Fruit fly (Drosophila melanogaster) whole organism, embryonic: Measurements from ENCODE around the gene CG10068.
A peak's percentile ranks its signal among the peaks of the same experiment; 100 is the strongest.

Source experiments
- Abd-B ChIP-seq: fragments of 200-800 bp; sonication (Bioruptor generic); optimal IDR thresholded peaks from 2 replicates; lab custom pipeline; 2018; ENCODE audit warnings: missing biosample characterization, mild to moderate bottlenecking, missing genetic modification characterization, moderate library complexity
- C15 ChIP-seq: fragments of 200-800 bp; sonication (Bioruptor generic); IDR thresholded peaks from 3 replicates; pipeline ENCODE4 v1.3.6; 2022; ENCODE audit warnings: missing biosample characterization, missing genetic modification characterization
- CG10274 ChIP-seq: fragments of 200-800 bp; sonication (Bioruptor generic); optimal IDR thresholded peaks from 3 replicates; lab custom pipeline; 2017; ENCODE audit warnings: missing biosample characterization, mild to moderate bottlenecking, missing genetic modification characterization
- CG10462 ChIP-seq: fragments of 200-800 bp; sonication (Bioruptor generic); optimal IDR thresholded peaks from 2 replicates; lab custom pipeline; 2016; ENCODE audit warnings: missing biosample characterization, missing genetic modification characterization
- CG10654 ChIP-seq: fragments of 200-800 bp; sonication (Bioruptor generic); optimal IDR thresholded peaks from 2 replicates; lab custom pipeline; 2016; ENCODE audit warnings: missing biosample characterization, missing genetic modification characterization
- CG12659 ChIP-seq: fragments of 200-800 bp; sonication (Bioruptor generic); optimal IDR thresholded peaks from 3 replicates; lab custom pipeline; 2017; ENCODE audit warnings: mild to moderate bottlenecking, missing biosample characterization, missing genetic modification reagents, missing genetic modification characterization
- CG13894 ChIP-seq: fragments of 200-800 bp; sonication (Bioruptor generic); optimal IDR thresholded peaks from 3 replicates; lab custom pipeline; 2018; ENCODE audit warnings: missing biosample characterization, mild to moderate bottlenecking, missing genetic modification characterization, moderate library complexity
- CG14667 ChIP-seq: fragments of 200-800 bp; sonication (Bioruptor generic); IDR thresholded peaks from 2 replicates; pipeline ENCODE4 v1.3.6; 2022; ENCODE audit warnings: missing biosample characterization, missing genetic modification characterization
- CG14965 ChIP-seq: fragments of 200-800 bp; sonication (Bioruptor generic); optimal IDR thresholded peaks from 2 replicates; lab custom pipeline; 2016; ENCODE audit warnings: missing biosample characterization, missing genetic modification characterization, borderline replicate concordance
- CG18764 ChIP-seq: fragments of 200-800 bp; sonication (Bioruptor generic); optimal IDR thresholded peaks from 3 replicates; lab custom pipeline; 2016; ENCODE audit warnings: missing biosample characterization, missing genetic modification characterization
- CG3163 ChIP-seq: fragments of 200-800 bp; sonication (Bioruptor generic); optimal IDR thresholded peaks from 3 replicates; lab custom pipeline; 2016; ENCODE audit warnings: missing biosample characterization, missing genetic modification characterization
- CG3838 ChIP-seq: fragments of 200-800 bp; sonication (Bioruptor generic); optimal IDR thresholded peaks from 3 replicates; lab custom pipeline; 2016; ENCODE audit warnings: missing biosample characterization, missing genetic modification characterization
- CG4360 ChIP-seq: fragments of 200-800 bp; sonication (Bioruptor generic); IDR thresholded peaks from 2 replicates; pipeline ENCODE4 v1.3.6; 2022; ENCODE audit warnings: missing biosample characterization, missing genetic modification characterization
- CG7271 ChIP-seq: fragments of 200-800 bp; sonication (Bioruptor generic); optimal IDR thresholded peaks from 2 replicates; lab custom pipeline; 2018; ENCODE audit warnings: missing biosample characterization, mild to moderate bottlenecking, missing genetic modification characterization, moderate library complexity
- CG9876 ChIP-seq: fragments of 200-800 bp; sonication (Bioruptor generic); optimal IDR thresholded peaks from 2 replicates; lab custom pipeline; 2016; ENCODE audit warnings: missing biosample characterization, missing genetic modification characterization
- CTCF ChIP-seq: fragments of 200-800 bp; sonication (Bioruptor generic); optimal IDR thresholded peaks from 2 replicates; lab custom pipeline; 2017; ENCODE audit warnings: missing biosample characterization, mild to moderate bottlenecking, missing genetic modification characterization, moderate library complexity
- CrebB ChIP-seq: fragments of 200-800 bp; sonication (Bioruptor generic); optimal IDR thresholded peaks from 3 replicates; lab custom pipeline; 2018; ENCODE audit warnings: missing biosample characterization, mild to moderate bottlenecking, missing genetic modification characterization
- Dad ChIP-seq: fragments of 200-800 bp; sonication (Bioruptor generic); optimal IDR thresholded peaks from 3 replicates; lab custom pipeline; 2016; ENCODE audit warnings: missing biosample characterization, missing genetic modification characterization
- Dp ChIP-seq: fragments of 200-800 bp; sonication (Bioruptor generic); optimal IDR thresholded peaks from 2 replicates; lab custom pipeline; 2018; ENCODE audit warnings: missing biosample characterization, mild to moderate bottlenecking, missing genetic modification characterization, moderate library complexity
- Dref ChIP-seq: fragments of 200-800 bp; sonication (Bioruptor generic); IDR thresholded peaks from 2 replicates; pipeline ENCODE4 v1.3.6; 2022; ENCODE audit warnings: missing biosample characterization, missing genetic modification characterization
- HLH3B ChIP-seq: fragments of 200-800 bp; sonication (Bioruptor generic); IDR thresholded peaks from 2 replicates; pipeline ENCODE4 v1.3.6; 2022; ENCODE audit warnings: missing biosample characterization, missing genetic modification characterization
- Hey ChIP-seq: fragments of 200-800 bp; sonication (Bioruptor generic); optimal IDR thresholded peaks from 3 replicates; lab custom pipeline; 2018; ENCODE audit warnings: missing biosample characterization, mild to moderate bottlenecking, missing genetic modification characterization
- Kr ChIP-seq: fragments of 200-800 bp; sonication (Bioruptor generic); optimal IDR thresholded peaks from 2 replicates; lab custom pipeline; 2017; ENCODE audit warnings: missing biosample characterization, mild to moderate bottlenecking, missing genetic modification characterization
- Lhr ChIP-seq: fragments of 200-800 bp; sonication (Bioruptor generic); optimal IDR thresholded peaks from 3 replicates; lab custom pipeline; 2017; ENCODE audit warnings: mild to moderate bottlenecking, missing biosample characterization, missing genetic modification reagents, missing genetic modification characterization
- Rx ChIP-seq: fragments of 200-800 bp; sonication (Bioruptor generic); IDR thresholded peaks from 2 replicates; pipeline ENCODE4 v1.3.6; 2022; ENCODE audit warnings: missing biosample characterization, missing genetic modification characterization
- Scr ChIP-seq: fragments of 200-800 bp; sonication (Bioruptor generic); IDR thresholded peaks from 2 replicates; pipeline ENCODE4 v1.3.6; 2022; ENCODE audit warnings: missing biosample characterization, missing genetic modification characterization; ENCODE audit not compliant: partially characterized antibody
- Spps ChIP-seq: fragments of 200-800 bp; sonication (Bioruptor generic); optimal IDR thresholded peaks from 2 replicates; lab custom pipeline; 2018; ENCODE audit warnings: missing biosample characterization, mild to moderate bottlenecking, missing genetic modification characterization
- Sry-β ChIP-seq: fragments of 200-800 bp; sonication (Bioruptor generic); optimal IDR thresholded peaks from 2 replicates; lab custom pipeline; 2018; ENCODE audit warnings: missing biosample characterization, mild to moderate bottlenecking, missing genetic modification characterization, moderate library complexity
- Stat92E ChIP-seq, 3 experiments: fragments of >200 bp in 2 of 3; fragments of 200-800 bp in 1 of 3; sonication (Bioruptor generic) in 1 of 3; optimal IDR thresholded peaks; 2 replicates each; lab custom pipeline; 2017 to 2019; ENCODE audit warnings: missing biosample characterization in 3 of 3, missing genetic modification characterization in 3 of 3, mild to moderate bottlenecking in 1 of 3, moderate library complexity in 1 of 3
- TFAM ChIP-seq: fragments of 200-800 bp; sonication (Bioruptor generic); optimal IDR thresholded peaks from 2 replicates; lab custom pipeline; 2017; ENCODE audit warnings: missing biosample characterization, missing genetic modification characterization, inconsistent platforms
- Vsx1 ChIP-seq: fragments of 200-800 bp; sonication (Bioruptor generic); optimal IDR thresholded peaks from 2 replicates; lab custom pipeline; 2017; ENCODE audit warnings: missing biosample characterization, mild to moderate bottlenecking, missing genetic modification characterization, missing genetic modification reagents
- Xbp1 ChIP-seq: fragments of 200-800 bp; sonication (Bioruptor generic); optimal IDR thresholded peaks from 3 replicates; lab custom pipeline; 2016; ENCODE audit warnings: missing biosample characterization, mild to moderate bottlenecking, missing genetic modification characterization
- amos ChIP-seq: fragments of 200-800 bp; sonication (Bioruptor generic); IDR thresholded peaks from 2 replicates; pipeline ENCODE4 v1.3.6; 2022; ENCODE audit warnings: missing biosample characterization, missing genetic modification characterization; ENCODE audit not compliant: partially characterized antibody
- ash1 ChIP-seq: fragments of 200-800 bp; sonication (Bioruptor generic); optimal IDR thresholded peaks from 2 replicates; lab custom pipeline; 2018; ENCODE audit warnings: missing biosample characterization, mild to moderate bottlenecking, missing genetic modification characterization
- bbx ChIP-seq: fragments of 200-800 bp; sonication (Bioruptor generic); IDR thresholded peaks from 2 replicates; pipeline ENCODE4 v1.3.6; 2022; ENCODE audit warnings: missing biosample characterization, missing genetic modification characterization; ENCODE audit not compliant: partially characterized antibody
- crc ChIP-seq: fragments of 200-800 bp; sonication (Bioruptor generic); optimal IDR thresholded peaks from 2 replicates; lab custom pipeline; 2016; ENCODE audit warnings: missing biosample characterization, missing genetic modification characterization
- dati ChIP-seq: fragments of 200-800 bp; sonication (Bioruptor generic); IDR thresholded peaks from 2 replicates; pipeline ENCODE4 v1.3.6; 2022; ENCODE audit warnings: missing biosample characterization, missing genetic modification characterization
- dimm ChIP-seq: fragments of 200-800 bp; sonication (Bioruptor generic); IDR thresholded peaks from 2 replicates; pipeline ENCODE4 v1.3.6; 2022; ENCODE audit warnings: missing biosample characterization, missing genetic modification characterization
- eve ChIP-seq, 2 experiments: fragments of >200 bp; optimal IDR thresholded peaks; 2 replicates each; lab custom pipeline; 2017; ENCODE audit warnings: missing biosample characterization in 2 of 2, missing genetic modification characterization in 2 of 2
- ewg ChIP-seq: fragments of 200-800 bp; sonication (Bioruptor generic); optimal IDR thresholded peaks from 3 replicates; lab custom pipeline; 2017; ENCODE audit warnings: mild to moderate bottlenecking, missing biosample characterization, missing genetic modification reagents, missing genetic modification characterization
- gem ChIP-seq: fragments of 200-800 bp; sonication (Bioruptor generic); optimal IDR thresholded peaks from 2 replicates; lab custom pipeline; 2019; ENCODE audit warnings: missing biosample characterization, mild to moderate bottlenecking, missing genetic modification characterization, moderate library complexity
- grau ChIP-seq: fragments of 200-800 bp; optimal IDR thresholded peaks from 3 replicates; lab custom pipeline; 2019; ENCODE audit warnings: missing biosample characterization, mild to moderate bottlenecking, missing genetic modification characterization, moderate library complexity
- ind ChIP-seq: fragments of 200-800 bp; sonication (Bioruptor generic); optimal IDR thresholded peaks from 3 replicates; lab custom pipeline; 2016; ENCODE audit warnings: missing biosample characterization, missing genetic modification characterization
- jing ChIP-seq: fragments of 200-800 bp; sonication (Bioruptor generic); optimal IDR thresholded peaks from 2 replicates; lab custom pipeline; 2018; ENCODE audit warnings: missing biosample characterization, mild to moderate bottlenecking, missing genetic modification characterization
- oc ChIP-seq: fragments of 200-800 bp; sonication (Bioruptor generic); optimal IDR thresholded peaks from 2 replicates; lab custom pipeline; 2018; ENCODE audit warnings: missing biosample characterization, mild to moderate bottlenecking, missing genetic modification characterization, moderate library complexity
- schlank ChIP-seq: fragments of 200-800 bp; sonication (Bioruptor generic); optimal IDR thresholded peaks from 2 replicates; lab custom pipeline; 2018; ENCODE audit warnings: missing biosample characterization, mild to moderate bottlenecking, missing genetic modification characterization
- stwl ChIP-seq: fragments of 200-800 bp; sonication (Bioruptor generic); optimal IDR thresholded peaks from 3 replicates; lab custom pipeline; 2018; ENCODE audit warnings: missing biosample characterization, mild to moderate bottlenecking, missing genetic modification characterization, moderate library complexity
- tll ChIP-seq, 2 experiments: fragments of 200-800 bp in 1 of 2; fragments of >200 bp in 1 of 2; sonication (Bioruptor generic) in 1 of 2; optimal IDR thresholded peaks; 2 replicates each; lab custom pipeline; 2017 to 2019; ENCODE audit warnings: missing biosample characterization in 2 of 2, missing genetic modification characterization in 2 of 2, mild to moderate bottlenecking in 1 of 2, moderate library complexity in 1 of 2

CG10068 gene

DNA sequence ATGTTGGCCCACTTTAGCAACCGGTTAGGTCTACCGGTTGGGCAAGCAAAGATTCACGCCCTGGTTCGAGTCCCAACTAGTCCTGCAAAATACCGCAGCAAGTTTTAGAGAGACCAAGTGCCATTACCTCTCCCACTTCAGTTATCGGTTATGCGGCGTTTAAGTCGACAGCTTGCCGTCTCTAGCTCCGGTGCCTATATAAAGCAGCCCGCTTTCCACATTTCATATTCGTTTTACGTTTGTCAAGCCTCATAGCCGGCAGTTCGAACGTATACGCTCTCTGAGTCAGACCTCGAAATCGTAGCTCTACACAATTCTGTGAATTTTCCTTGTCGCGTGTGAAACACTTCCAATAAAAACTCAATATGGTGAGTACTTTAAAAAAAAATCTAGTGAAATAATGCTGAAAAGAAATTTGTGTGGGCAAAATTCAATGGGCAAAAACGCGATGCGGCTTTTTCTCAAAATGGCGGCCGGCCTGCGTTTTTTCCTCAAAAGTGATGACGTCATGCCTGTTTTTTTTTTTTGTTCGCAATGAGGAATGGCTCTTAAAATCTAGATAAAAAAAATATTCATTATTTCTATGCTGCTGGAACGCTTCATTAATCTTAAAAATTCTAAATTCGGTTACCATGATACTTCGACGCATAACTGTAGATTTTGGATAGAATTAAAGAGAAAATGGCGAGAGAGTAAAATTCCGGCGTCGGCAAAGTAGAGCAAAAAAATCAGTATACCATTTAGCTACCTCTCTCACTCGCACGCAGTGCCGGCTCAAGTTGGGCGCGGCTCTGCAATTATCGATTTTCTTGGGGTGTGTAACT lies 41.2 kb downstream of the CG10068 start, which contains the start of gene alphaTub84B (continued):
- TF ChIP-seq CG4360 (GFP tag; lab: Robert Waterston, UW) (peak; percentile 42; the same call in 1 of the 2 replicates), amos (GFP tag; lab: Robert Waterston, UW) (peak; percentile 68), eve (GFP tag; optimal IDR thresholded peaks at IDR 0.05; lab: Kevin White, UChicago) (no peak), oc (tag; lab: Kevin White, UChicago) (no peak), CG14965 (GFP tag; lab: Kevin White, UChicago) (peak; percentile 50), bbx (GFP tag; lab: Robert Waterston, UW) (peak; percentile 69), dati (GFP tag; lab: Robert Waterston, UW) (peak; percentile 49), CG9876 (GFP tag; lab: Kevin White, UChicago) (peak; percentile 72), TFAM (GFP tag; lab: Kevin White, UChicago) (no peak), Vsx1 (GFP tag; lab: Kevin White, UChicago) (peak; percentile 54), CTCF (GFP tag; lab: Kevin White, UChicago) (peak; percentile 43), CG3838 (GFP tag; lab: Kevin White, UChicago) (no peak), schlank (tag; lab: Kevin White, UChicago) (peak; percentile 22), Kr (no peak), Dp (GFP tag; lab: Kevin White, UChicago) (peak; percentile 35), CG18764 (GFP tag; lab: Kevin White, UChicago) (peak; percentile 10), CG13894 (peak; percentile 84), CG14667 (no peak), Sry-β (GFP tag; lab: Kevin White, UChicago) (no peak), ind (GFP tag; lab: Kevin White, UChicago) (peak; percentile 18), C15 (GFP tag; lab: Robert Waterston, UW) (peak; percentile 28; the same call in 1 of the 3 replicates), ash1 (GFP tag; lab: Kevin White, UChicago) (peak; percentile 67), Hey (tag; lab: Kevin White, UChicago) (peak; percentile 43), Rx (peak; percentile 39), Xbp1 (GFP tag; lab: Kevin White, UChicago) (peak; percentile 52), CG10462 (GFP tag; lab: Kevin White, UChicago) (no peak), Abd-B (no peak), Stat92E (GFP tag; optimal IDR thresholded peaks at IDR 0.05; lab: Kevin White, UChicago) (peak in 1 of 3 experiments; percentile 96), tll (GFP tag; optimal IDR thresholded peaks at IDR 0.05; lab: Kevin White, UChicago) (no peak), grau (peak; percentile 45), Dref (peak; percentile 89), CG7271 (peak; percentile 35), Lhr (GFP tag; lab: Kevin White, UChicago) (peak; percentile 88), jing (GFP tag; lab: Kevin White, UChicago) (no peak), CG10654 (GFP tag; lab: Kevin White, UChicago) (no peak), gem (tag; lab: Kevin White, UChicago) (peak; percentile 39), CG3163 (peak; percentile 72), Scr (GFP tag; lab: Robert Waterston, UW) (no peak; the same call in none of the 2 replicates), Spps (no peak), HLH3B (GFP tag; lab: Robert Waterston, UW) (peak; percentile 47; the same call in 1 of the 2 replicates), ewg (GFP tag; lab: Kevin White, UChicago) (peak; percentile 42), CG10274 (GFP tag; lab: Kevin White, UChicago) (peak; percentile 5), crc (GFP tag; lab: Kevin White, UChicago) (peak; percentile 19), CG12659 (GFP tag; lab: Kevin White, UChicago) (peak; percentile 89), Dad (GFP tag; lab: Kevin White, UChicago) (peak; percentile 47), CrebB (tag; lab: Kevin White, UChicago) (peak; percentile 81), stwl (tag; lab: Kevin White, UChicago) (peak; percentile 47), dimm (GFP tag; lab: Robert Waterston, UW) (no peak)
